Worm (Caenorhabditis elegans): Measurements from ENCODE around the gene F49H6.8.

F49H6.8 gene

ce11 chrV:17042263-17042662, 19.8 kb upstream of the F49H6.8 start, which contains the start of gene hpo-33:
Gene hpo-33 (plus strand): TSS chrV:17042563.
- TF ChIP-seq sdc-2 (tag; optimal IDR thresholded peaks at IDR 0.05) = no peak

DNA sequence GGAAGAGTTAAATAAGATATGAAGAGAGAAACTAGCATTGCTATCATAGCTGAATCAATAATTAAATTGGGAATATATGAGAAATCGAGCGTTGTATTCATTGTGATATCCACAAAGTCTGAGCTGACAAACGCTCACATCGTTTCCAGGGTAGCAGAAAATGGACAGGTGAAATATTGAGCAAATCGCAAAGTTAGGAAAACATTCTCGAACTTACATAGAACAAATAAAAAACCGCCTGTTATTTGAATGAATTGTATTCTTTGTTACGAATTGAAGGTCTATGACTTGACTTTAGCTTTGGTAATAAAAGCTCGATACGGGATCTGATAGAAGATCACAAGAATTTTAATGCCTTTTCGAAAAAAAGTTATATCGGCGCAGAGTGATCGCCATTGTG, 13.4 kb upstream of the F49H6.8 start, which contains the start of gene srz-94:
TSS of gene srz-94 (minus strand) at position 101 of the 400 bp plus-strand sequence.
- TF ChIP-seq lim-6 (tag; optimal IDR thresholded peaks at IDR 0.05) (no peak), ceh-48 (tag; optimal IDR thresholded peaks at IDR 0.05) (no peak), fkh-10 (GFP tag; optimal IDR thresholded peaks at IDR 0.05) (no peak), ceh-2 (tag; optimal IDR thresholded peaks at IDR 0.05) (no peak), ceh-24 (tag; optimal IDR thresholded peaks at IDR 0.05) (no peak), hlh-6 (tag; optimal IDR thresholded peaks at IDR 0.05) (no peak)

DNA sequence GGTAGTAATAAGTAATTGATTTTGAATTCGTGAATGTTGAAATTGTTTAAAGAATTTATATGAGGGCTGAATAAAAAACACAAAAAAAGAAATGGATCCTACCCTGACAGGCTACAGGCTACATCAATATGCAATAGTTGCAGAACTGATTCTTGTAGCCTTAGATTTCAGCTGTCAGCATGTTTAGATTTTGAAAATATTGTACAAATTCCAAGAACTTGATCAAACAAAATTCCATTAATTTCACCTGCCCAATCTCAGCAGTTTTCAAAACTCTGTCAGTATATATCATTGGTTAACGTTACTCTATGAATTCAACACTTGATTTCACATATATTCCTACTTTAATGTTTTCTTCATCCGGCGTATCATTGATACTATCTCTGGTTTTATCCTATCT, 8.0 kb upstream of the F49H6.8 start:
- no peak for TF ChIP-seq elt-4 (tag; optimal IDR thresholded peaks at IDR 0.05)
- no peak for TF ChIP-seq ceh-24 (tag; optimal IDR thresholded peaks at IDR 0.05)
- no peak for TF ChIP-seq ceh-31 (tag; optimal IDR thresholded peaks at IDR 0.05)
- no peak for TF ChIP-seq sox-4 (tag; optimal IDR thresholded peaks at IDR 0.05)
- no peak for TF ChIP-seq nhr-11 (tag; optimal IDR thresholded peaks at IDR 0.05)
- no peak for TF ChIP-seq unc-3 (GFP tag; conservative IDR thresholded peaks at IDR 0.05)
- no peak for TF ChIP-seq unc-3 (tag; optimal IDR thresholded peaks at IDR 0.05)
- no peak for TF ChIP-seq T23F11.4 (GFP tag; optimal IDR thresholded peaks at IDR 0.05)
- no peak for TF ChIP-seq ahr-1 (tag; optimal IDR thresholded peaks at IDR 0.05)
- no peak for TF ChIP-seq ceh-19 (GFP tag; optimal IDR thresholded peaks at IDR 0.05)
- TF ChIP-seq K02D7.2 (tag; optimal IDR thresholded peaks at IDR 0.05) = no peak
- TF ChIP-seq hlh-30 (tag; optimal IDR thresholded peaks at IDR 0.05; ENCODE audit: insufficient read depth) = no peak
- no peak for TF ChIP-seq pax-1 (tag; optimal IDR thresholded peaks at IDR 0.05)
- TF ChIP-seq syd-9 (tag; optimal IDR thresholded peaks at IDR 0.05) = no peak
- no peak for TF ChIP-seq F13H6.1 (tag; optimal IDR thresholded peaks at IDR 0.05)
- no peak for TF ChIP-seq unc-42 (tag; optimal IDR thresholded peaks at IDR 0.05)
- no peak for TF ChIP-seq ceh-6 (GFP tag; optimal IDR thresholded peaks at IDR 0.05)
- TF ChIP-seq odd-2 (tag; optimal IDR thresholded peaks at IDR 0.05) = no peak
- no peak for TF ChIP-seq Y22D7AL.16 (tag; optimal IDR thresholded peaks at IDR 0.05)
- no peak for TF ChIP-seq nhr-232 (tag; optimal IDR thresholded peaks at IDR 0.05)
- no peak for TF ChIP-seq ceh-45 (GFP tag; IDR thresholded peaks at IDR 0.05)

DNA sequence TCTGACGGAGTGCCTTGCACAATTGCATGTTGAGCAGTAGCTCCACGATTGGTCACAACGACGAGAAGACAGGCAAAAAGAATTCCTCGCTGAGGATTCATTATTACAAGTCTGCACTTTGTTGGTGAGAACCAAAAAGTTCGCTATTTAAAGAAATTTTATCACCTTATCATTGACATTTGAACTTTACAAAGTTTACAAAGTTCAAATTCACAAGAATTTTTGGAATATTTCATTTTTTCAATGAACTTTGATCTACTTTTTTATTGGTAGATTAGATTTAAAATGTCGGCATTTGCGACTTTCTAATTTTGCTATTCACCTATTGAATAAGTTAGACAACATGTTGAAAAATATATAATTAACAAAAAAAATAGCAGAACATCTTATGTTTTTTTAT, 3.8 kb upstream of the F49H6.8 start, which contains the start of gene F49H6.15:
TSS of gene F49H6.15 (minus strand) at position 101 of the 400 bp plus-strand sequence.
- TF ChIP-seq elt-4 (tag; optimal IDR thresholded peaks at IDR 0.05) (no peak), ztf-16 (tag; optimal IDR thresholded peaks at IDR 0.05) (no peak), sdc-2 (tag; optimal IDR thresholded peaks at IDR 0.05) (no peak), ceh-48 (tag; optimal IDR thresholded peaks at IDR 0.05) (no peak), ets-4 (tag; optimal IDR thresholded peaks at IDR 0.05) (no peak), hlh-13 (GFP tag; optimal IDR thresholded peaks at IDR 0.05) (no peak), fkh-10 (GFP tag; optimal IDR thresholded peaks at IDR 0.05) (no peak), nhr-11 (tag; optimal IDR thresholded peaks at IDR 0.05) (no peak), hlh-30 (tag; optimal IDR thresholded peaks at IDR 0.05; ENCODE audit: insufficient read depth) (no peak), pax-1 (tag; optimal IDR thresholded peaks at IDR 0.05) (no peak), pha-2 (tag; optimal IDR thresholded peaks at IDR 0.05) (no peak)

ce11 chrV:17022100-17022499, 363 bp downstream of the F49H6.8 start:
- peak; percentile 66 for TF ChIP-seq pag-3 (tag; optimal IDR thresholded peaks at IDR 0.05; ENCODE audit: borderline replicate concordance)

ce11 chrV:17021361-17021760, 1.1 kb downstream of the F49H6.8 start, which contains the start of gene F49H6.12:
Gene F49H6.12 (minus strand): TSS chrV:17021461.
- TF ChIP-seq npax-4 (tag; optimal IDR thresholded peaks at IDR 0.05) (no peak), K09A11.1 (tag; optimal IDR thresholded peaks at IDR 0.05; ENCODE audit: insufficient read depth) (no peak), hlh-6 (tag; optimal IDR thresholded peaks at IDR 0.05) (no peak), nhr-11 (tag; optimal IDR thresholded peaks at IDR 0.05) (no peak), F13H6.1 (tag; optimal IDR thresholded peaks at IDR 0.05) (no peak), sdc-2 (tag; optimal IDR thresholded peaks at IDR 0.05) (no peak), ceh-45 (GFP tag; IDR thresholded peaks at IDR 0.05) (no peak), hlh-13 (GFP tag; optimal IDR thresholded peaks at IDR 0.05) (no peak), ceh-18 (tag; optimal IDR thresholded peaks at IDR 0.05) (no peak), pros-1 (tag; optimal IDR thresholded peaks at IDR 0.05) (no peak), tbx-2 (tag; optimal IDR thresholded peaks at IDR 0.05) (no peak), lim-6 (tag; optimal IDR thresholded peaks at IDR 0.05) (no peak), ceh-48 (tag; optimal IDR thresholded peaks at IDR 0.05) (no peak), gmeb-2 (tag; optimal IDR thresholded peaks at IDR 0.05) (no peak), lin-11 (tag; optimal IDR thresholded peaks at IDR 0.05) (no peak), ceh-6 (GFP tag; optimal IDR thresholded peaks at IDR 0.05) (no peak), ceh-14 (tag; optimal IDR thresholded peaks at IDR 0.05) (no peak), elt-2 (tag; optimal IDR thresholded peaks at IDR 0.05) (no peak), pat-9 (tag; optimal IDR thresholded peaks at IDR 0.05) (no peak), fkh-6 (tag; optimal IDR thresholded peaks at IDR 0.05) (no peak)
